Worm (Caenorhabditis elegans): ENCODE results near the gene ZK616.65.

ZK616.65 gene

DNA sequence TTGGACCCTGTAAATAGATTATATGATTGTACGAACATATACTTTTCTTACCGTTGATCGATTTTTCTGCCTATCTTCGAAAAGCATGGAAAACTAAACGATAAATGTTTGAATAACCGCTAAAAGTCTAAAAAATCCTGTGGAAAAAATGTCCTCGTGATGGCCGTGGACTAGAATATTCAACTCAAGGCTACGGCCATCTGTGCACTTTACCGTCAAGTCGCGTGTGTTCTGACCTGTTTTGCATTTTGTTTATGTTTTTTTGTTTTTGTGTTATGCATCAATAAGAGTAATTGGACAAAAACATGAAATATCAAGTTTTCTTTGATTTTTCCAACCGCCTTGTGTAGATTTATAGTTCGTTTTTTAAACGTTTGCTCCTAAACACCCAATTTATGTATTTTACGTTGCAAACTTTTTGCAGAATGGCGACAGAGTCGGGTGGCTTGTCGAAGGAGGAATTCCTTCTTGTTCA lies 46.8 kb downstream of the ZK616.65 start, which contains the start of the genes hda-6 and F41H10.4 (continued):
- peak; percentile 70 to 91 for TF ChIP-seq lsy-2 (tag; optimal IDR thresholded peaks at IDR 0.05)
- TF ChIP-seq nhr-6 (tag; optimal IDR thresholded peaks at IDR 0.05): peak; percentile 66
- no peak for TF ChIP-seq ceh-16 (tag; optimal IDR thresholded peaks at IDR 0.05)
- TF ChIP-seq peb-1 (tag; optimal IDR thresholded peaks at IDR 0.05): no peak
- TF ChIP-seq nhr-10 (tag; optimal IDR thresholded peaks at IDR 0.05): no peak
- peak; percentile 72 for TF ChIP-seq crh-2 (tag; optimal IDR thresholded peaks at IDR 0.05)
- TF ChIP-seq zag-1 (tag; optimal IDR thresholded peaks at IDR 0.05): no peak
- TF ChIP-seq sem-4 (tag; optimal IDR thresholded peaks at IDR 0.05): peak; percentile 37
- TF ChIP-seq skn-1 (tag; optimal IDR thresholded peaks at IDR 0.05): no peak
- TF ChIP-seq nhr-129 (tag; optimal IDR thresholded peaks at IDR 0.05): peak; percentile 76
- peak; percentile 13 for TF ChIP-seq R02D3.7 (tag; optimal IDR thresholded peaks at IDR 0.05)
- TF ChIP-seq lin-13 (GFP tag; optimal IDR thresholded peaks at IDR 0.05): peak; percentile 59
- no peak for TF ChIP-seq alr-1 (tag; optimal IDR thresholded peaks at IDR 0.05)
- TF ChIP-seq aly-2 (tag; optimal IDR thresholded peaks at IDR 0.05): no peak
- no peak for TF ChIP-seq ama-1 (optimal IDR thresholded peaks at IDR 0.05)

DNA sequence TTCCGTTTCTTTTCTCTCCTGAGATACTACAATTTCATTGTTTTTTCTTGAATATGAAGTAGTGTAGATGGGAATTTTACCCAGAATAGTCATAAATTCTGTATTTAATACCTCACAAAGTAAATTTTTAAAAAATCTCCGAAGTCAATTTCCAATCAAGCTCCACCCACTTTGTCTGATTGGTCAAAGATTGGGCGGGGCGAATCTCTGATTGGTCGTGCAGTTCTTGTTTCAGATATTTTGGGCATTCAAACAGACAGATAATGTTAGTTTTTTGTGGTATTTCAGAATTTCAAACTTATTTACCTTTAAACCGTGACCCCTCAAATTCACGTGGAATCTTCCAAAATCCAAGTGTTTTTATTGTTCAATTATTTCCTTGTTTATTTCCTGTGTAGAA lies 50.5 kb downstream of the ZK616.65 start, which contains the start of gene F41H10.5:
Gene F41H10.5, plus strand, starts transcription at position 375 of the 400 bp plus-strand sequence.
- TF ChIP-seq C34F6.9 (tag; optimal IDR thresholded peaks at IDR 0.05): no peak
- no peak for TF ChIP-seq lsy-2 (tag; optimal IDR thresholded peaks at IDR 0.05)
- TF ChIP-seq alr-1 (tag; optimal IDR thresholded peaks at IDR 0.05): no peak
- no peak for TF ChIP-seq unc-62 (GFP tag; optimal IDR thresholded peaks at IDR 0.05)
- no peak for TF ChIP-seq zag-1 (tag; optimal IDR thresholded peaks at IDR 0.05)
- no peak for TF ChIP-seq ama-1 (optimal IDR thresholded peaks at IDR 0.05)
- TF ChIP-seq R02D3.7 (tag; optimal IDR thresholded peaks at IDR 0.05): no peak
- no peak for TF ChIP-seq ZK546.5 (tag; optimal IDR thresholded peaks at IDR 0.05)
- TF ChIP-seq mdl-1 (tag; optimal IDR thresholded peaks at IDR 0.05): no peak
- no peak for TF ChIP-seq nhr-6 (tag; optimal IDR thresholded peaks at IDR 0.05)
- TF ChIP-seq nhr-129 (tag; optimal IDR thresholded peaks at IDR 0.05): no peak
- no peak for TF ChIP-seq egl-27 (tag; optimal IDR thresholded peaks at IDR 0.05)
- TF ChIP-seq mab-5 (tag; optimal IDR thresholded peaks at IDR 0.05): no peak
